Worm (Caenorhabditis elegans) whole organism, young adult: Measurements from ENCODE around the gene lin-15B.

Source experiments
- C17E4.6 ChIP-seq: fragments of 200-800 bp; sonication (Bioruptor generic); IDR thresholded peaks from 2 replicates; pipeline ENCODE4 v1.3.6; 2022; ENCODE audit warnings: missing genetic modification reagents, missing genetic modification characterization, missing compliant biosample characterization
- D2030.7 ChIP-seq: fragments of 200-800 bp; sonication (Bioruptor generic); IDR thresholded peaks from 2 replicates; pipeline ENCODE4 v1.3.6; 2022; ENCODE audit warnings: missing genetic modification reagents, missing genetic modification characterization, missing compliant biosample characterization
- F22D6.2 ChIP-seq: sonication (generic microtip); optimal IDR thresholded peaks from 2 replicates; lab custom pipeline; 2016; ENCODE audit warnings: mild to moderate bottlenecking, missing genetic modification characterization, missing compliant biosample characterization
- F33H1.4 ChIP-seq: fragments of 200-800 bp; sonication (Bioruptor generic); IDR thresholded peaks from 2 replicates; pipeline ENCODE4 v1.3.6; 2022; ENCODE audit warnings: missing genetic modification reagents, missing genetic modification characterization, missing compliant biosample characterization
- F52B5.7 ChIP-seq: sonication (generic microtip); optimal IDR thresholded peaks from 2 replicates; lab custom pipeline; 2016; ENCODE audit warnings: mild to moderate bottlenecking, missing genetic modification characterization, missing compliant biosample characterization
- K11D2.4 ChIP-seq: fragments of 200-800 bp; sonication (Bioruptor generic); IDR thresholded peaks from 2 replicates; pipeline ENCODE4 v1.3.6; 2022; ENCODE audit warnings: missing genetic modification reagents, missing genetic modification characterization, missing compliant biosample characterization
- Y53G8AR.9 ChIP-seq: fragments of 200-800 bp; sonication (Bioruptor generic); conservative IDR thresholded peaks from 2 replicates; pipeline ENCODE4 v1.3.6; 2022; ENCODE audit warnings: missing genetic modification reagents, missing genetic modification characterization, missing compliant biosample characterization
- ZK185.1 ChIP-seq: sonication (generic microtip); optimal IDR thresholded peaks from 2 replicates; lab custom pipeline; 2016; ENCODE audit warnings: mild to moderate bottlenecking, missing genetic modification characterization, missing compliant biosample characterization; ENCODE audit not compliant: poor library complexity, severe bottlenecking
- akir-1 ChIP-seq: fragments of 200-800 bp; sonication (Bioruptor generic); optimal IDR thresholded peaks from 2 replicates; lab custom pipeline; 2018; ENCODE audit warnings: mild to moderate bottlenecking, missing genetic modification characterization, moderate library complexity, missing compliant biosample characterization
- atf-7 ChIP-seq: sonication (generic microtip); optimal IDR thresholded peaks from 2 replicates; lab custom pipeline; 2017; ENCODE audit warnings: mild to moderate bottlenecking, missing genetic modification characterization, missing compliant biosample characterization
- attf-3 ChIP-seq: fragments of 200-800 bp; sonication (Bioruptor generic); conservative IDR thresholded peaks from 2 replicates; pipeline ENCODE4 v1.3.6; 2022; ENCODE audit warnings: missing genetic modification reagents, missing genetic modification characterization, missing compliant biosample characterization
- attf-5 ChIP-seq: fragments of 200-800 bp; sonication (Bioruptor generic); optimal IDR thresholded peaks from 2 replicates; lab custom pipeline; 2018; ENCODE audit warnings: mild to moderate bottlenecking, missing genetic modification characterization, missing compliant biosample characterization
- bed-2 ChIP-seq: fragments of 200-800 bp; sonication (Bioruptor generic); IDR thresholded peaks from 2 replicates; pipeline ENCODE4 v1.3.6; 2022; ENCODE audit warnings: missing genetic modification reagents, missing genetic modification characterization, missing compliant biosample characterization
- ccch-3 ChIP-seq: fragments of 200-800 bp; sonication (Bioruptor generic); optimal IDR thresholded peaks from 2 replicates; lab custom pipeline; 2018; ENCODE audit warnings: mild to moderate bottlenecking, missing genetic modification characterization, missing compliant biosample characterization
- cebp-1 ChIP-seq, 2 experiments: fragments of 200-800 bp in 1 of 2; sonication (Bioruptor generic) in 1 of 2; sonication (generic microtip) in 1 of 2; IDR thresholded peaks in 1 of 2; optimal IDR thresholded peaks in 1 of 2; 2 replicates each; pipeline versions ENCODE4 v1.3.6 to Lab custom; 2017 to 2022; ENCODE audit warnings: missing compliant biosample characterization in 2 of 2, missing genetic modification characterization in 2 of 2, mild to moderate bottlenecking in 1 of 2, missing genetic modification reagents in 1 of 2, moderate library complexity in 1 of 2
- ceh-27 ChIP-seq: fragments of 200-800 bp; sonication (Bioruptor generic); optimal IDR thresholded peaks from 2 replicates; lab custom pipeline; 2018; ENCODE audit warnings: mild to moderate bottlenecking, missing genetic modification characterization, moderate library complexity, missing compliant biosample characterization
- chd-7 ChIP-seq: sonication (generic microtip); optimal IDR thresholded peaks from 2 replicates; lab custom pipeline; 2016; ENCODE audit warnings: mild to moderate bottlenecking, missing genetic modification characterization, moderate library complexity, missing compliant biosample characterization
- efl-1 ChIP-seq: fragments of 150-350 bp; optimal IDR thresholded peaks from 2 replicates; lab custom pipeline; 2014; ENCODE audit warnings: missing biosample characterization, missing genetic modification reagents, missing genetic modification characterization
- egl-18 ChIP-seq: fragments of 200-800 bp; sonication (Bioruptor generic); IDR thresholded peaks from 2 replicates; pipeline ENCODE4 v1.3.6; 2022; ENCODE audit warnings: missing genetic modification reagents, missing genetic modification characterization, missing compliant biosample characterization
- hlh-12 ChIP-seq: sonication (generic microtip); optimal IDR thresholded peaks from 2 replicates; lab custom pipeline; 2016; ENCODE audit warnings: missing genetic modification characterization, missing compliant biosample characterization
- hlh-26 ChIP-seq: fragments of 200-800 bp; sonication (Bioruptor generic); conservative IDR thresholded peaks from 2 replicates; pipeline ENCODE4 v1.3.6; 2022; ENCODE audit warnings: missing genetic modification reagents, missing genetic modification characterization, missing compliant biosample characterization
- hmg-1.2 ChIP-seq: fragments of 200-800 bp; sonication (Bioruptor generic); IDR thresholded peaks from 2 replicates; pipeline ENCODE4 v1.3.6; 2022; ENCODE audit warnings: missing genetic modification reagents, missing genetic modification characterization, missing compliant biosample characterization
- hrde-1 ChIP-seq: sonication (generic microtip); optimal IDR thresholded peaks from 2 replicates; lab custom pipeline; 2016; ENCODE audit warnings: missing genetic modification characterization, mild to moderate bottlenecking, missing compliant biosample characterization, moderate library complexity, missing genotype, missing genetic modification reagents, borderline replicate concordance
- hsf-1 ChIP-seq: fragments of 200-800 bp; sonication (Bioruptor generic); IDR thresholded peaks from 2 replicates; pipeline ENCODE4 v1.3.6; 2022; ENCODE audit warnings: missing genetic modification reagents, missing genetic modification characterization, missing compliant biosample characterization
- madf-6 ChIP-seq: fragments of 200-800 bp; sonication (Bioruptor generic); IDR thresholded peaks from 2 replicates; pipeline ENCODE4 v1.3.6; 2022; ENCODE audit warnings: missing genetic modification reagents, missing genetic modification characterization, missing compliant biosample characterization
- mcd-1 ChIP-seq: fragments of 200-800 bp; sonication (Bioruptor generic); IDR thresholded peaks from 2 replicates; pipeline ENCODE4 v1.3.6; 2022; ENCODE audit warnings: missing genetic modification reagents, missing genetic modification characterization, missing compliant biosample characterization
- mes-4 ChIP-seq: sonication (generic microtip); optimal IDR thresholded peaks from 2 replicates; lab custom pipeline; 2016; ENCODE audit warnings: missing genotype, missing genetic modification characterization, missing compliant biosample characterization
- nhr-120 ChIP-seq: fragments of 200-800 bp; sonication (Bioruptor generic); IDR thresholded peaks from 2 replicates; pipeline ENCODE4 v1.3.6; 2022; ENCODE audit warnings: missing genetic modification characterization, missing compliant biosample characterization
- nhr-80 ChIP-seq: sonication (generic microtip); optimal IDR thresholded peaks from 2 replicates; lab custom pipeline; 2016; ENCODE audit warnings: missing genetic modification characterization, missing compliant biosample characterization
- nhr-90 ChIP-seq: sonication (generic microtip); optimal IDR thresholded peaks from 2 replicates; lab custom pipeline; 2016; ENCODE audit warnings: missing genotype, mild to moderate bottlenecking, missing genetic modification characterization, missing compliant biosample characterization
- pha-4 ChIP-seq: fragments of 150-350 bp; sonication (generic microtip); optimal IDR thresholded peaks from 2 replicates; lab custom pipeline; 2014; ENCODE audit warnings: missing biosample characterization, missing genetic modification reagents, missing genetic modification characterization
- rec-8 ChIP-seq, 2 experiments: sonication (generic microtip); optimal IDR thresholded peaks; 2 replicates each; lab custom pipeline; 2016; ENCODE audit warnings: mild to moderate bottlenecking in 2 of 2, missing genetic modification characterization in 2 of 2, missing genetic modification reagents in 2 of 2, missing genotype in 2 of 2, missing biosample characterization in 1 of 2, missing compliant biosample characterization in 1 of 2, moderate library complexity in 1 of 2
- rpc-1 ChIP-seq, 2 experiments: fragments of 150-350 bp in 1 of 2; sonication (generic microtip) in 1 of 2; optimal IDR thresholded peaks; 2 replicates each; lab custom pipeline; 2014 to 2018; ENCODE audit warnings: missing biosample characterization in 1 of 2, missing genetic modification characterization in 1 of 2, missing genetic modification reagents in 1 of 2, missing genotype in 1 of 2
- snpc-3.4 ChIP-seq: sonication (generic microtip); optimal IDR thresholded peaks from 2 replicates; lab custom pipeline; 2017; ENCODE audit warnings: missing genetic modification characterization, mild to moderate bottlenecking, missing compliant biosample characterization, antibody characterized with exemption, moderate library complexity, missing genotype, missing genetic modification reagents
- tbp1 ChIP-seq: fragments of 200-800 bp; sonication (Bioruptor generic); optimal IDR thresholded peaks from 2 replicates; lab custom pipeline; 2018; ENCODE audit warnings: mild to moderate bottlenecking, missing genetic modification characterization, missing compliant biosample characterization
- xnd-1 ChIP-seq: sonication (generic microtip); optimal IDR thresholded peaks from 2 replicates; lab custom pipeline; 2016; ENCODE audit warnings: missing genotype, missing genetic modification reagents, missing genetic modification characterization, missing compliant biosample characterization
- zim-3 ChIP-seq: sonication (generic microtip); optimal IDR thresholded peaks from 2 replicates; lab custom pipeline; 2017; ENCODE audit warnings: mild to moderate bottlenecking, missing genetic modification characterization, moderate library complexity, missing compliant biosample characterization
- ztf-18 ChIP-seq: sonication (generic microtip); optimal IDR thresholded peaks from 2 replicates; lab custom pipeline; 2016; ENCODE audit warnings: missing genotype, mild to moderate bottlenecking, missing genetic modification characterization, missing compliant biosample characterization
- ztf-28 ChIP-seq: fragments of 200-800 bp; sonication (Bioruptor generic); IDR thresholded peaks from 2 replicates; pipeline ENCODE4 v1.3.6; 2022; ENCODE audit warnings: missing genetic modification reagents, missing genetic modification characterization, missing compliant biosample characterization
- ztf-3 ChIP-seq: fragments of 200-800 bp; sonication (Bioruptor generic); optimal IDR thresholded peaks from 2 replicates; lab custom pipeline; 2018; ENCODE audit warnings: mild to moderate bottlenecking, missing genetic modification characterization, missing compliant biosample characterization
- ztf-6 ChIP-seq: fragments of 200-800 bp; sonication (Bioruptor generic); IDR thresholded peaks from 2 replicates; pipeline ENCODE4 v1.3.6; 2022; ENCODE audit warnings: missing genetic modification reagents, missing genetic modification characterization, missing compliant biosample characterization

lin-15B gene

ce11 chrX:15771411-15771810, 45.5 kb downstream of the lin-15B start, which contains the start of gene Y7A5A.1:
TSS of gene Y7A5A.1 (minus strand) at chrX:15771493.
- TF ChIP-seq bed-2 (GFP tag; lab: Robert Waterston, UW) (no peak), F33H1.4 (no peak), ztf-28 (no peak), mes-4 (tag; lab: Kevin White, UChicago) (no peak), nhr-80 (tag; lab: Kevin White, UChicago) (peak; percentile 53), zim-3 (no peak), attf-5 (no peak), C17E4.6 (GFP tag; lab: Robert Waterston, UW) (no peak), nhr-90 (no peak)

ce11 chrX:15772674-15773073, 46.8 kb downstream of the lin-15B start, which contains the start of gene Y7A5A.2:
TSS of gene Y7A5A.2 (minus strand) at chrX:15772735.
- TF ChIP-seq rpc-1 (optimal IDR thresholded peaks at IDR 0.05; lab: Kevin White, UChicago) (no peak), rpc-1 (tag; optimal IDR thresholded peaks at IDR 0.05; lab: Kevin White, UChicago) (no peak), hmg-1.2 (GFP tag; lab: Robert Waterston, UW) (peak; percentile 19; the same call in 1 of the 2 replicates), F22D6.2 (tag; lab: Kevin White, UChicago) (no peak)

ce11 chrX:15773262-15773908, 47.5 kb downstream of the lin-15B start, which contains the start of gene Y7A5A.13:
TSS of gene Y7A5A.13 (plus strand) at chrX:15773858.
- TF ChIP-seq ztf-18 (tag; lab: Kevin White, UChicago) (peak; percentile 38), ceh-27 (GFP tag; lab: Kevin White, UChicago) (peak; percentile 21), madf-6 (GFP tag; lab: Robert Waterston, UW) (peak; percentile 45; the same call in 1 of the 2 replicates), rec-8 (tag; optimal IDR thresholded peaks at IDR 0.05; lab: Kevin White, UChicago) (peak; percentile 28 to 49), ccch-3 (GFP tag; lab: Kevin White, UChicago) (no peak), tbp1 (GFP tag; lab: Kevin White, UChicago) (peak; percentile 90), hmg-1.2 (GFP tag; lab: Robert Waterston, UW) (peak; percentile 70), D2030.7 (GFP tag; lab: Robert Waterston, UW) (peak; percentile 83), hlh-12 (tag; lab: Kevin White, UChicago) (no peak), ZK185.1 (peak; percentile 60), hlh-26 (no peak), bed-2 (GFP tag; lab: Robert Waterston, UW) (no peak), atf-7 (tag; lab: Kevin White, UChicago) (no peak), efl-1 (GFP tag; lab: Kevin White, UChicago) (no peak), hrde-1 (no peak), pha-4 (tag; lab: Kevin White, UChicago) (no peak), nhr-80 (tag; lab: Kevin White, UChicago) (peak; percentile 14), K11D2.4 (GFP tag; lab: Robert Waterston, UW) (0 out of 2 replicates have a peak, but pooled peaks have one; percentile 27), nhr-120 (GFP tag; lab: Robert Waterston, UW) (no peak), ztf-6 (GFP tag; lab: Robert Waterston, UW) (no peak), akir-1 (GFP tag; lab: Kevin White, UChicago) (no peak), nhr-90 (peak; percentile 58), cebp-1 (GFP tag; IDR thresholded peaks at IDR 0.05; lab: Robert Waterston, UW) (no peak), cebp-1 (tag; optimal IDR thresholded peaks at IDR 0.05; lab: Kevin White, UChicago) (peak; percentile 30), hsf-1 (no peak), chd-7 (tag; lab: Kevin White, UChicago) (peak; percentile 20), xnd-1 (no peak), attf-3 (GFP tag; lab: Robert Waterston, UW) (no peak), egl-18 (GFP tag; lab: Robert Waterston, UW) (no peak), F52B5.7 (tag; lab: Kevin White, UChicago) (no peak), ztf-3 (GFP tag; lab: Kevin White, UChicago) (no peak), mcd-1 (GFP tag; lab: Robert Waterston, UW) (peak; percentile 33; the same call in 1 of the 2 replicates), mes-4 (tag; lab: Kevin White, UChicago) (no peak), Y53G8AR.9 (no peak), snpc-3.4 (tag; lab: Kevin White, UChicago) (peak; percentile 21), rpc-1 (optimal IDR thresholded peaks at IDR 0.05; lab: Kevin White, UChicago) (peak; percentile 82), rpc-1 (tag; optimal IDR thresholded peaks at IDR 0.05; lab: Kevin White, UChicago) (peak; percentile 90)
